Worm (Caenorhabditis elegans) whole organism, early embryonic: ENCODE data around the gene K08H2.5.

ENCODE experiments used
- F13C5.2 ChIP-seq: sonication (generic microtip); optimal IDR thresholded peaks from 2 replicates; lab custom pipeline; 2017; ENCODE audit warnings: mild to moderate bottlenecking, missing genetic modification characterization, inconsistent platforms, missing compliant biosample characterization
- ama-1 ChIP-seq: fragments of 150-350 bp; optimal IDR thresholded peaks from 2 replicates; lab custom pipeline; 2014
- ets-7 ChIP-seq: sonication (generic microtip); optimal IDR thresholded peaks from 2 replicates; lab custom pipeline; 2016; ENCODE audit warnings: missing genotype, missing genetic modification characterization, missing compliant biosample characterization
- hmbx-1 ChIP-seq: sonication (generic microtip); optimal IDR thresholded peaks from 2 replicates; lab custom pipeline; 2016; ENCODE audit warnings: mild to moderate bottlenecking, missing genetic modification characterization, missing compliant biosample characterization
- hmg-4 ChIP-seq: fragments of 200-800 bp; sonication (Bioruptor generic); optimal IDR thresholded peaks from 2 replicates; lab custom pipeline; 2018; ENCODE audit warnings: mild to moderate bottlenecking, missing genetic modification characterization, missing compliant biosample characterization
- hnd-1 ChIP-seq: sonication (generic microtip); optimal IDR thresholded peaks from 2 replicates; lab custom pipeline; 2016; ENCODE audit warnings: missing genetic modification characterization, missing compliant biosample characterization
- tbx-11 ChIP-seq: fragments of 200-800 bp; sonication (Bioruptor generic); IDR thresholded peaks from 2 replicates; pipeline ENCODE4 v1.3.6; 2022; ENCODE audit warnings: missing genetic modification characterization, missing compliant biosample characterization
- tbx-37 ChIP-seq: fragments of 200-800 bp; sonication (Bioruptor generic); conservative IDR thresholded peaks from 2 replicates; pipeline ENCODE4 v1.3.6; 2022; ENCODE audit warnings: missing genetic modification reagents, missing genetic modification characterization, missing compliant biosample characterization
- tra-4 ChIP-seq: sonication (generic microtip); optimal IDR thresholded peaks from 2 replicates; lab custom pipeline; 2017; ENCODE audit warnings: missing genetic modification characterization, missing compliant biosample characterization

ce11 chrX:13267230-13267629 lies 25.1 kb upstream of the K08H2.5 start, which contains the start of gene cyp-14A1:
- TF ChIP-seq hmg-4 (GFP tag; lab: Kevin White, UChicago) (no peak), tra-4 (tag; lab: Kevin White, UChicago) (no peak), F13C5.2 (tag; lab: Kevin White, UChicago) (no peak), ama-1 (lab: Kevin White, UChicago) (no peak), ets-7 (tag; lab: Kevin White, UChicago) (no peak), hmbx-1 (tag; lab: Kevin White, UChicago) (no peak), hnd-1 (tag; lab: Kevin White, UChicago) (no peak), tbx-37 (no peak), tbx-11 (no peak)
